Worm (Caenorhabditis elegans) whole organism, young adult: ENCODE measurements around the gene E02H4.5.

Source experiments
- B0035.1 ChIP-seq: sonication (generic microtip); optimal IDR thresholded peaks from 2 replicates; lab custom pipeline; 2016; ENCODE audit warnings: missing genetic modification characterization, mild to moderate bottlenecking, missing compliant biosample characterization, missing genotype, missing genetic modification reagents
- B0336.3 ChIP-seq: fragments of 200-800 bp; sonication (Bioruptor generic); IDR thresholded peaks from 2 replicates; pipeline ENCODE4 v1.3.6; 2022; ENCODE audit warnings: missing genetic modification characterization, missing compliant biosample characterization
- D2030.7 ChIP-seq: fragments of 200-800 bp; sonication (Bioruptor generic); IDR thresholded peaks from 2 replicates; pipeline ENCODE4 v1.3.6; 2022; ENCODE audit warnings: missing genetic modification reagents, missing genetic modification characterization, missing compliant biosample characterization
- F10E7.11 ChIP-seq: sonication (generic microtip); optimal IDR thresholded peaks from 2 replicates; lab custom pipeline; 2017; ENCODE audit warnings: mild to moderate bottlenecking, missing genetic modification characterization, moderate library complexity, missing compliant biosample characterization
- F37B4.10 ChIP-seq: fragments of 200-800 bp; sonication (Bioruptor generic); IDR thresholded peaks from 2 replicates; pipeline ENCODE4 v1.3.6; 2022; ENCODE audit warnings: missing genetic modification characterization, missing compliant biosample characterization
- F49E8.2 ChIP-seq: sonication (generic microtip); optimal IDR thresholded peaks from 3 replicates; lab custom pipeline; 2017; ENCODE audit warnings: missing genetic modification characterization, mild to moderate bottlenecking, missing compliant biosample characterization, antibody characterized with exemption, moderate library complexity; ENCODE audit not compliant: insufficient read depth
- F57C9.4 ChIP-seq: sonication (generic microtip); optimal IDR thresholded peaks from 2 replicates; lab custom pipeline; 2017; ENCODE audit warnings: mild to moderate bottlenecking, missing genetic modification characterization, missing compliant biosample characterization
- K11D2.4 ChIP-seq: fragments of 200-800 bp; sonication (Bioruptor generic); IDR thresholded peaks from 2 replicates; pipeline ENCODE4 v1.3.6; 2022; ENCODE audit warnings: missing genetic modification reagents, missing genetic modification characterization, missing compliant biosample characterization
- T07F8.4 ChIP-seq: sonication (generic microtip); optimal IDR thresholded peaks from 2 replicates; lab custom pipeline; 2016; ENCODE audit warnings: mild to moderate bottlenecking, missing genetic modification characterization, moderate library complexity, missing compliant biosample characterization
- Y53F4B.3 ChIP-seq: fragments of 200-800 bp; sonication (Bioruptor generic); IDR thresholded peaks from 2 replicates; pipeline ENCODE4 v1.3.6; 2022; ENCODE audit warnings: missing genetic modification reagents, missing genetic modification characterization, missing compliant biosample characterization
- Y53G8AR.9 ChIP-seq: fragments of 200-800 bp; sonication (Bioruptor generic); conservative IDR thresholded peaks from 2 replicates; pipeline ENCODE4 v1.3.6; 2022; ENCODE audit warnings: missing genetic modification reagents, missing genetic modification characterization, missing compliant biosample characterization
- Y56A3A.18 ChIP-seq: fragments of 200-800 bp; sonication (Bioruptor generic); IDR thresholded peaks from 2 replicates; pipeline ENCODE4 v1.3.6; 2022; ENCODE audit warnings: missing genetic modification reagents, missing genetic modification characterization, missing compliant biosample characterization
- Y79H2A.3 ChIP-seq: fragments of 200-800 bp; sonication (Bioruptor generic); conservative IDR thresholded peaks from 2 replicates; pipeline ENCODE4 v1.3.6; 2022; ENCODE audit warnings: missing genetic modification reagents, missing genetic modification characterization, missing compliant biosample characterization
- Y95B8A.8 ChIP-seq: fragments of 200-800 bp; sonication (Bioruptor generic); IDR thresholded peaks from 2 replicates; pipeline ENCODE4 v1.3.6; 2022; ENCODE audit warnings: missing genetic modification reagents, missing genetic modification characterization, missing compliant biosample characterization
- atf-7 ChIP-seq: sonication (generic microtip); optimal IDR thresholded peaks from 2 replicates; lab custom pipeline; 2017; ENCODE audit warnings: mild to moderate bottlenecking, missing genetic modification characterization, missing compliant biosample characterization
- attf-5 ChIP-seq: fragments of 200-800 bp; sonication (Bioruptor generic); optimal IDR thresholded peaks from 2 replicates; lab custom pipeline; 2018; ENCODE audit warnings: mild to moderate bottlenecking, missing genetic modification characterization, missing compliant biosample characterization
- bed-2 ChIP-seq: fragments of 200-800 bp; sonication (Bioruptor generic); IDR thresholded peaks from 2 replicates; pipeline ENCODE4 v1.3.6; 2022; ENCODE audit warnings: missing genetic modification reagents, missing genetic modification characterization, missing compliant biosample characterization
- ccch-3 ChIP-seq: fragments of 200-800 bp; sonication (Bioruptor generic); optimal IDR thresholded peaks from 2 replicates; lab custom pipeline; 2018; ENCODE audit warnings: mild to moderate bottlenecking, missing genetic modification characterization, missing compliant biosample characterization
- cebp-1 ChIP-seq, 2 experiments: fragments of 200-800 bp in 1 of 2; sonication (Bioruptor generic) in 1 of 2; sonication (generic microtip) in 1 of 2; IDR thresholded peaks in 1 of 2; optimal IDR thresholded peaks in 1 of 2; 2 replicates each; pipeline versions ENCODE4 v1.3.6 to Lab custom; 2017 to 2022; ENCODE audit warnings: missing compliant biosample characterization in 2 of 2, missing genetic modification characterization in 2 of 2, mild to moderate bottlenecking in 1 of 2, missing genetic modification reagents in 1 of 2, moderate library complexity in 1 of 2
- ceh-100 ChIP-seq: fragments of 200-800 bp; sonication (Bioruptor generic); IDR thresholded peaks from 2 replicates; pipeline ENCODE4 v1.3.6; 2022; ENCODE audit warnings: missing genetic modification reagents, missing genetic modification characterization, missing compliant biosample characterization
- ceh-40 ChIP-seq: fragments of 200-800 bp; sonication (Bioruptor generic); IDR thresholded peaks from 2 replicates; pipeline ENCODE4 v1.3.6; 2022; ENCODE audit warnings: missing genetic modification characterization, missing compliant biosample characterization
- ceh-58 ChIP-seq: fragments of 200-800 bp; sonication (Bioruptor generic); IDR thresholded peaks from 2 replicates; pipeline ENCODE4 v1.3.6; 2022; ENCODE audit warnings: missing genetic modification characterization, missing compliant biosample characterization
- ceh-79 ChIP-seq: sonication (generic microtip); optimal IDR thresholded peaks from 2 replicates; lab custom pipeline; 2017; ENCODE audit warnings: mild to moderate bottlenecking, missing genetic modification characterization, missing compliant biosample characterization
- chd-7 ChIP-seq: sonication (generic microtip); optimal IDR thresholded peaks from 2 replicates; lab custom pipeline; 2016; ENCODE audit warnings: mild to moderate bottlenecking, missing genetic modification characterization, moderate library complexity, missing compliant biosample characterization
- die-1 ChIP-seq: sonication (generic microtip); optimal IDR thresholded peaks from 2 replicates; lab custom pipeline; 2016; ENCODE audit warnings: missing genotype, mild to moderate bottlenecking, missing genetic modification characterization, missing compliant biosample characterization
- efl-1 ChIP-seq: fragments of 150-350 bp; optimal IDR thresholded peaks from 2 replicates; lab custom pipeline; 2014; ENCODE audit warnings: missing biosample characterization, missing genetic modification reagents, missing genetic modification characterization
- ekl-4 ChIP-seq: fragments of 200-800 bp; sonication (Bioruptor generic); IDR thresholded peaks from 2 replicates; pipeline ENCODE4 v1.3.6; 2022; ENCODE audit warnings: missing genetic modification reagents, missing genetic modification characterization, missing compliant biosample characterization
- gei-17 ChIP-seq: fragments of 200-800 bp; sonication (Bioruptor generic); optimal IDR thresholded peaks from 2 replicates; lab custom pipeline; 2018; ENCODE audit warnings: mild to moderate bottlenecking, missing genetic modification characterization, missing compliant biosample characterization
- hlh-12 ChIP-seq: sonication (generic microtip); optimal IDR thresholded peaks from 2 replicates; lab custom pipeline; 2016; ENCODE audit warnings: missing genetic modification characterization, missing compliant biosample characterization
- hlh-26 ChIP-seq: fragments of 200-800 bp; sonication (Bioruptor generic); conservative IDR thresholded peaks from 2 replicates; pipeline ENCODE4 v1.3.6; 2022; ENCODE audit warnings: missing genetic modification reagents, missing genetic modification characterization, missing compliant biosample characterization
- hmg-1.2 ChIP-seq: fragments of 200-800 bp; sonication (Bioruptor generic); IDR thresholded peaks from 2 replicates; pipeline ENCODE4 v1.3.6; 2022; ENCODE audit warnings: missing genetic modification reagents, missing genetic modification characterization, missing compliant biosample characterization
- hmg-20 ChIP-seq: fragments of 200-800 bp; sonication (Bioruptor generic); IDR thresholded peaks from 2 replicates; pipeline ENCODE4 v1.3.6; 2022; ENCODE audit warnings: missing genetic modification reagents, missing genetic modification characterization, missing compliant biosample characterization
- hsf-1 ChIP-seq: fragments of 200-800 bp; sonication (Bioruptor generic); IDR thresholded peaks from 2 replicates; pipeline ENCODE4 v1.3.6; 2022; ENCODE audit warnings: missing genetic modification reagents, missing genetic modification characterization, missing compliant biosample characterization
- lin-40 ChIP-seq: sonication (generic microtip); optimal IDR thresholded peaks from 2 replicates; lab custom pipeline; 2016; ENCODE audit warnings: missing genetic modification characterization, mild to moderate bottlenecking, missing compliant biosample characterization, missing genotype, missing genetic modification reagents
- lin-54 ChIP-seq: fragments of 200-800 bp; sonication (Bioruptor generic); optimal IDR thresholded peaks from 2 replicates; lab custom pipeline; 2018; ENCODE audit warnings: mild to moderate bottlenecking, missing genetic modification characterization, missing compliant biosample characterization
- lir-1 ChIP-seq: fragments of 200-800 bp; sonication (Bioruptor generic); conservative IDR thresholded peaks from 2 replicates; pipeline ENCODE4 v1.3.6; 2022; ENCODE audit warnings: missing genetic modification reagents, missing genetic modification characterization, missing compliant biosample characterization
- lsl-1 ChIP-seq: fragments of 200-800 bp; sonication (Bioruptor generic); optimal IDR thresholded peaks from 2 replicates; lab custom pipeline; 2018; ENCODE audit warnings: mild to moderate bottlenecking, missing genetic modification characterization, moderate library complexity, missing compliant biosample characterization
- madf-8 ChIP-seq: fragments of 200-800 bp; sonication (Bioruptor generic); conservative IDR thresholded peaks from 2 replicates; pipeline ENCODE4 v1.3.6; 2022; ENCODE audit warnings: missing genetic modification reagents, missing genetic modification characterization, missing compliant biosample characterization
- mcd-1 ChIP-seq: fragments of 200-800 bp; sonication (Bioruptor generic); IDR thresholded peaks from 2 replicates; pipeline ENCODE4 v1.3.6; 2022; ENCODE audit warnings: missing genetic modification reagents, missing genetic modification characterization, missing compliant biosample characterization
- mes-4 ChIP-seq: sonication (generic microtip); optimal IDR thresholded peaks from 2 replicates; lab custom pipeline; 2016; ENCODE audit warnings: missing genotype, missing genetic modification characterization, missing compliant biosample characterization
- nfya-1 ChIP-seq: sonication (generic microtip); optimal IDR thresholded peaks from 2 replicates; lab custom pipeline; 2017; ENCODE audit warnings: antibody characterized with exemption, missing compliant biosample characterization, missing genetic modification characterization, borderline replicate concordance; ENCODE audit not compliant: insufficient read depth
- pbrm-1 ChIP-seq: fragments of 200-800 bp; sonication (Bioruptor generic); IDR thresholded peaks from 2 replicates; pipeline ENCODE4 v1.3.6; 2022; ENCODE audit warnings: missing genetic modification reagents, missing genetic modification characterization, missing compliant biosample characterization
- pha-4 ChIP-seq: fragments of 150-350 bp; sonication (generic microtip); optimal IDR thresholded peaks from 2 replicates; lab custom pipeline; 2014; ENCODE audit warnings: missing biosample characterization, missing genetic modification reagents, missing genetic modification characterization
- repo-1 ChIP-seq: sonication (generic microtip); optimal IDR thresholded peaks from 2 replicates; lab custom pipeline; 2017; ENCODE audit warnings: mild to moderate bottlenecking, missing genetic modification characterization, missing compliant biosample characterization
- snpc-1.3 ChIP-seq: sonication (generic microtip); optimal IDR thresholded peaks from 2 replicates; lab custom pipeline; 2017; ENCODE audit warnings: missing genetic modification characterization, mild to moderate bottlenecking, missing compliant biosample characterization, antibody characterized with exemption, moderate library complexity, missing genotype, missing genetic modification reagents; ENCODE audit not compliant: insufficient read depth
- snpc-3.4 ChIP-seq: sonication (generic microtip); optimal IDR thresholded peaks from 2 replicates; lab custom pipeline; 2017; ENCODE audit warnings: missing genetic modification characterization, mild to moderate bottlenecking, missing compliant biosample characterization, antibody characterized with exemption, moderate library complexity, missing genotype, missing genetic modification reagents
- somi-1 ChIP-seq: fragments of 200-800 bp; sonication (Bioruptor generic); optimal IDR thresholded peaks from 2 replicates; lab custom pipeline; 2018; ENCODE audit warnings: mild to moderate bottlenecking, missing genetic modification characterization, missing compliant biosample characterization
- tbp1 ChIP-seq: fragments of 200-800 bp; sonication (Bioruptor generic); optimal IDR thresholded peaks from 2 replicates; lab custom pipeline; 2018; ENCODE audit warnings: mild to moderate bottlenecking, missing genetic modification characterization, missing compliant biosample characterization
- unc-130 ChIP-seq: sonication (generic microtip); optimal IDR thresholded peaks from 2 replicates; lab custom pipeline; 2016; ENCODE audit warnings: missing genetic modification reagents, missing genetic modification characterization, missing compliant biosample characterization
- ztf-25 ChIP-seq: fragments of 200-800 bp; sonication (Bioruptor generic); IDR thresholded peaks from 2 replicates; pipeline ENCODE4 v1.3.6; 2022; ENCODE audit warnings: missing genetic modification reagents, missing genetic modification characterization, missing compliant biosample characterization

Gene E02H4.5

ce11 chrX:14228764-14229163 lies 26.2 kb downstream of the E02H4.5 start (continued):
- TF ChIP-seq K11D2.4 (GFP tag; lab: Robert Waterston, UW) (no peak), F37B4.10 (GFP tag; lab: Robert Waterston, UW) (no peak), mcd-1 (GFP tag; lab: Robert Waterston, UW) (no peak), somi-1 (GFP tag; lab: Kevin White, UChicago) (no peak), efl-1 (GFP tag; lab: Kevin White, UChicago) (no peak), hlh-12 (tag; lab: Kevin White, UChicago) (no peak), snpc-3.4 (tag; lab: Kevin White, UChicago) (peak; percentile 77), gei-17 (GFP tag; lab: Kevin White, UChicago) (no peak), lir-1 (GFP tag; lab: Robert Waterston, UW) (peak; percentile 84; the same call in 1 of the 2 replicates), hsf-1 (no peak), mes-4 (tag; lab: Kevin White, UChicago) (peak; percentile 10), Y53F4B.3 (GFP tag; lab: Robert Waterston, UW) (no peak), ceh-79 (tag; lab: Kevin White, UChicago) (no peak), bed-2 (GFP tag; lab: Robert Waterston, UW) (no peak), hmg-20 (GFP tag; lab: Robert Waterston, UW) (no peak), tbp1 (GFP tag; lab: Kevin White, UChicago) (peak; percentile 91), pha-4 (tag; lab: Kevin White, UChicago) (no peak), B0035.1 (peak; percentile 14), atf-7 (no peak), hmg-1.2 (GFP tag; lab: Robert Waterston, UW) (no peak; the same call in 1 of the 2 replicates), lin-40 (no peak), ztf-25 (GFP tag; lab: Robert Waterston, UW) (peak; percentile 81), ekl-4 (no peak), snpc-1.3 (tag; lab: Kevin White, UChicago) (peak; percentile 70), F57C9.4 (no peak), B0336.3 (GFP tag; lab: Robert Waterston, UW) (no peak), ceh-40 (GFP tag; lab: Robert Waterston, UW) (no peak), lin-54 (no peak), F49E8.2 (peak; percentile 3), T07F8.4 (tag; lab: Kevin White, UChicago) (peak; percentile 8), Y79H2A.3 (GFP tag; lab: Robert Waterston, UW) (no peak), hlh-26 (GFP tag; lab: Robert Waterston, UW) (no peak), chd-7 (tag; lab: Kevin White, UChicago) (peak; percentile 53), lsl-1 (GFP tag; lab: Kevin White, UChicago) (no peak), Y53G8AR.9 (no peak)

DNA sequence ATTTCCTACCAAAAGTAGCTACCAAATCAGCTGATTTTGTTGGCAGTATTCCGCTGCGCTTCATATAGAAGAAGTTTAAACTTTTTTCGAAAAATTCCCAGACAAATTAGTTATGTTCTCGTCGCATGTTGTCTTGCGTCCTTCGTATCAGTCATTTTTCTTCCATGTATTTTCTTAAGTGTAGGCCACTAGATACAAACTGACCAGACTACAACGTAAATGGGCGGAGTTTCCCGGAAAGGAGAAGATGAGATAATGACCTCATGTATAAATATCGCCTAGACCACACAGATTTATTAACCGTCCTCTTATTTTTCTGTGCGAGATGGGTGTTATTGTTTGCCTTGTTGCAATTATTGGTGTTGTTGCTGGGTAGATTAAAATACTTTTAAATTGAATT lies 29.7 kb downstream of the E02H4.5 start, which contains the start of gene cyp-13B2:
cyp-13B2 (plus strand) TSS at position 301 of the 400 bp plus-strand sequence.
- no peak for TF ChIP-seq ccch-3 (GFP tag; lab: Kevin White, UChicago)
- no peak for TF ChIP-seq madf-8 (GFP tag; lab: Robert Waterston, UW)
- TF ChIP-seq ekl-4: no peak
- no peak for TF ChIP-seq die-1 (tag; lab: Kevin White, UChicago)
- no peak for TF ChIP-seq cebp-1 (GFP tag; IDR thresholded peaks at IDR 0.05; lab: Robert Waterston, UW)
- TF ChIP-seq cebp-1 (tag; optimal IDR thresholded peaks at IDR 0.05; lab: Kevin White, UChicago): no peak
- no peak for TF ChIP-seq F10E7.11
- no peak for TF ChIP-seq repo-1 (tag; lab: Kevin White, UChicago)
- TF ChIP-seq pbrm-1 (GFP tag; lab: Robert Waterston, UW): no peak
- TF ChIP-seq ceh-58 (GFP tag; lab: Robert Waterston, UW): no peak
- TF ChIP-seq Y95B8A.8: no peak
- no peak for TF ChIP-seq gei-17 (GFP tag; lab: Kevin White, UChicago)
- no peak for TF ChIP-seq attf-5
- TF ChIP-seq ceh-100 (GFP tag; lab: Robert Waterston, UW): no peak
- no peak for TF ChIP-seq unc-130 (GFP tag; lab: Kevin White, UChicago)
- TF ChIP-seq nfya-1 (tag; lab: Kevin White, UChicago): no peak
- TF ChIP-seq Y56A3A.18: no peak
- TF ChIP-seq D2030.7 (GFP tag; lab: Robert Waterston, UW): no peak
